Fruit fly (Drosophila melanogaster) whole organism, wandering third instar larva: Measurements from ENCODE around the gene P5CDh1.

Experiments
- CG32264 ChIP-seq: fragments of 200-800 bp; sonication (Bioruptor generic); optimal IDR thresholded peaks from 2 replicates; lab custom pipeline; 2016; ENCODE audit warnings: missing biosample characterization, missing genetic modification characterization
- CG9705 ChIP-seq: fragments of 200-800 bp; sonication (Bioruptor generic); optimal IDR thresholded peaks from 2 replicates; lab custom pipeline; 2018; ENCODE audit warnings: missing biosample characterization, mild to moderate bottlenecking, missing genetic modification characterization
- Dfd ChIP-seq: fragments of >200 bp; optimal IDR thresholded peaks from 2 replicates; lab custom pipeline; 2017; ENCODE audit warnings: missing biosample characterization, missing genetic modification characterization
- Dif ChIP-seq: fragments of 200-275, 200-300 bp; sonication (Bioruptor generic); optimal IDR thresholded peaks from 2 replicates; lab custom pipeline; 2018; ENCODE audit warnings: missing biosample characterization, missing genetic modification characterization; ENCODE audit not compliant: partially characterized antibody
- GATAd ChIP-seq: sonication (Bioruptor generic); optimal IDR thresholded peaks from 2 replicates; lab custom pipeline; 2016; ENCODE audit warnings: missing biosample characterization, missing genetic modification characterization
- HLH106 ChIP-seq: fragments of 200-800 bp; optimal IDR thresholded peaks from 3 replicates; lab custom pipeline; 2019; ENCODE audit warnings: missing biosample characterization, mild to moderate bottlenecking, missing genetic modification characterization, moderate library complexity
- Jra ChIP-seq: sonication (Bioruptor generic); optimal IDR thresholded peaks from 2 replicates; lab custom pipeline; 2016; ENCODE audit warnings: missing biosample characterization, missing genetic modification characterization
- Mio ChIP-seq: sonication (Bioruptor generic); optimal IDR thresholded peaks from 2 replicates; lab custom pipeline; 2016; ENCODE audit warnings: missing biosample characterization, missing genetic modification characterization
- Myc ChIP-seq: fragments of >200 bp; optimal IDR thresholded peaks from 2 replicates; lab custom pipeline; 2017
- N ChIP-seq: fragments of >200 bp; optimal IDR thresholded peaks from 2 replicates; lab custom pipeline; 2018; ENCODE audit warnings: missing biosample characterization, missing external identifiers, missing genetic modification characterization
- OdsH ChIP-seq: fragments of 200-800 bp; sonication (Bioruptor generic); optimal IDR thresholded peaks from 2 replicates; lab custom pipeline; 2016; ENCODE audit warnings: missing biosample characterization, mild to moderate bottlenecking, missing genetic modification characterization
- Sp1 ChIP-seq: fragments of 200-800 bp; sonication (Bioruptor generic); optimal IDR thresholded peaks from 3 replicates; lab custom pipeline; 2019; ENCODE audit warnings: missing biosample characterization, mild to moderate bottlenecking, missing genetic modification characterization, moderate library complexity
- Vsx2 ChIP-seq: fragments of 200-300, 225-300 bp; sonication (Bioruptor generic); optimal IDR thresholded peaks from 2 replicates; lab custom pipeline; 2018; ENCODE audit warnings: missing biosample characterization, missing genetic modification characterization; ENCODE audit not compliant: partially characterized antibody
- br ChIP-seq: fragments of 200-800 bp; sonication (Bioruptor generic); optimal IDR thresholded peaks from 2 replicates; lab custom pipeline; 2016; ENCODE audit warnings: missing biosample characterization, missing genetic modification characterization
- brk ChIP-seq: fragments of 200-800 bp; sonication (Bioruptor generic); optimal IDR thresholded peaks from 2 replicates; lab custom pipeline; 2016; ENCODE audit warnings: missing biosample characterization, mild to moderate bottlenecking, missing genetic modification characterization
- dl ChIP-seq, 2 experiments: fragments of 175-275, 200-275 bp in 1 of 2; fragments of 200-275 bp in 1 of 2; sonication (Bioruptor generic); optimal IDR thresholded peaks; lab custom pipeline; 2018; ENCODE audit warnings: mild to moderate bottlenecking in 2 of 2, missing biosample characterization in 2 of 2, missing genetic modification characterization in 2 of 2, moderate library complexity in 2 of 2; ENCODE audit not compliant: partially characterized antibody in 2 of 2, insufficient read depth in 1 of 2
- dsf ChIP-seq: sonication (Bioruptor generic); optimal IDR thresholded peaks from 2 replicates; lab custom pipeline; 2016; ENCODE audit warnings: missing biosample characterization, missing genetic modification characterization, borderline replicate concordance
- foxo ChIP-seq, 2 experiments: fragments of 200-800 bp; sonication (Bioruptor generic); optimal IDR thresholded peaks; 2 replicates in 1 of 2; 3 replicates in 1 of 2; lab custom pipeline; 2016 to 2017; ENCODE audit warnings: missing biosample characterization in 2 of 2, missing genetic modification characterization in 2 of 2
- fru ChIP-seq: fragments of 200-800 bp; sonication (Bioruptor generic); optimal IDR thresholded peaks from 3 replicates; lab custom pipeline; 2016; ENCODE audit warnings: missing biosample characterization, mild to moderate bottlenecking, missing genetic modification characterization
- jim ChIP-seq: fragments of 175-275, 200-325 bp; sonication (Bioruptor generic); optimal IDR thresholded peaks from 2 replicates; lab custom pipeline; 2016; ENCODE audit warnings: missing biosample characterization, mild to moderate bottlenecking, missing genetic modification characterization
- lola ChIP-seq: fragments of >200 bp; optimal IDR thresholded peaks from 2 replicates; lab custom pipeline; 2017; ENCODE audit warnings: missing biosample characterization, missing genetic modification characterization
- tai ChIP-seq: sonication (Bioruptor generic); optimal IDR thresholded peaks from 2 replicates; lab custom pipeline; 2016; ENCODE audit warnings: missing biosample characterization, missing genetic modification characterization
- woc ChIP-seq: sonication (Bioruptor generic); optimal IDR thresholded peaks from 2 replicates; lab custom pipeline; 2016; ENCODE audit warnings: missing biosample characterization, mild to moderate bottlenecking, missing genetic modification characterization

The P5CDh1 gene

dm6 chr3L:21871804-21872203, 30.6 kb upstream of the P5CDh1 start:
- TF ChIP-seq br (GFP tag; lab: Kevin White, UChicago) (no peak), Dfd (GFP tag; lab: Kevin White, UChicago) (peak; percentile 91), Vsx2 (no peak), CG32264 (GFP tag; lab: Kevin White, UChicago) (no peak), fru (GFP tag; lab: Kevin White, UChicago) (no peak), GATAd (no peak)

- TF ChIP-seq HLH106, result peak; percentile 18
- peak in 1 of 2 experiments; percentile 12 for TF ChIP-seq foxo (GFP tag; optimal IDR thresholded peaks at IDR 0.05; lab: Kevin White, UChicago)
- no peak for TF ChIP-seq jim
- peak; percentile 14 for TF ChIP-seq Sp1 (GFP tag; lab: Kevin White, UChicago)
Observed at dm6 chr3L:21859299-21860052, 18.3 kb upstream of the P5CDh1 start.

- TF ChIP-seq Dfd (GFP tag; lab: Kevin White, UChicago), result peak; percentile 71
- TF ChIP-seq OdsH (GFP tag; lab: Kevin White, UChicago), result no peak
Observed at dm6 chr3L:21848320-21848719, 7.2 kb upstream of the P5CDh1 start.

dm6 chr3L:21846591-21846990, 5.4 kb upstream of the P5CDh1 start:
- no peak for TF ChIP-seq Jra (GFP tag; lab: Kevin White, UChicago)

dm6 chr3L:21844488-21844887, 3.3 kb upstream of the P5CDh1 start, which contains the start of gene mub:
mub (plus strand) TSS chr3L:21844788.
- TF ChIP-seq Sp1 (GFP tag; lab: Kevin White, UChicago) (no peak), OdsH (GFP tag; lab: Kevin White, UChicago) (no peak), Mio (GFP tag; lab: Kevin White, UChicago) (no peak), Jra (GFP tag; lab: Kevin White, UChicago) (no peak), Myc (no peak), br (GFP tag; lab: Kevin White, UChicago) (no peak), woc (GFP tag; lab: Kevin White, UChicago) (no peak)

dm6 chr3L:21843307-21843706, 2.2 kb upstream of the P5CDh1 start:
- no peak for TF ChIP-seq tai
- TF ChIP-seq dsf (GFP tag; lab: Kevin White, UChicago), result no peak
- TF ChIP-seq lola (GFP tag; lab: Kevin White, UChicago), result no peak
- no peak for TF ChIP-seq N (GFP tag; lab: Kevin White, UChicago)
- no peak for TF ChIP-seq HLH106
- TF ChIP-seq Dif (GFP tag; lab: Kevin White, UChicago), result no peak
- no peak for TF ChIP-seq dl (GFP tag; optimal IDR thresholded peaks at IDR 0.05; lab: Kevin White, UChicago; ENCODE audit: insufficient read depth in 1 of 2, partially characterized antibody in 2 of 2)
- TF ChIP-seq Dfd (GFP tag; lab: Kevin White, UChicago), result no peak
- no peak for TF ChIP-seq OdsH (GFP tag; lab: Kevin White, UChicago)

dm6 chr3L:21842286-21842685, 1.1 kb upstream of the P5CDh1 start, which contains the start of gene CG14563:
CG14563 (minus strand) TSS chr3L:21842386.
- no peak for TF ChIP-seq CG9705
- TF ChIP-seq brk, result no peak

dm6 chr3L:21840642-21840987, 541 bp downstream of the P5CDh1 start:
- TF ChIP-seq Dfd (GFP tag; lab: Kevin White, UChicago) (no peak), CG32264 (GFP tag; lab: Kevin White, UChicago) (no peak), Vsx2 (no peak)
